Worm (Caenorhabditis elegans) whole organism, L2 larva: ENCODE data around the gene cky-1.

ENCODE experiments used
- ZK546.5 ChIP-seq: sonication (generic microtip); optimal IDR thresholded peaks from 2 replicates; lab custom pipeline; 2017; ENCODE audit warnings: missing biosample characterization, missing genetic modification characterization
- ama-1 ChIP-seq: fragments of 150-350 bp; optimal IDR thresholded peaks from 2 replicates; lab custom pipeline; 2018; ENCODE audit warnings: inconsistent platforms
- elt-1 ChIP-seq: fragments of 150-350 bp; optimal IDR thresholded peaks from 2 replicates; lab custom pipeline; 2014; ENCODE audit warnings: missing biosample characterization, missing genetic modification characterization
- lin-13 ChIP-seq: fragments of 150-350 bp; optimal IDR thresholded peaks from 2 replicates; lab custom pipeline; 2014; ENCODE audit warnings: missing biosample characterization, missing genetic modification reagents, missing genetic modification characterization
- lin-39 ChIP-seq: fragments of 150-350 bp; optimal IDR thresholded peaks from 2 replicates; lab custom pipeline; 2014; ENCODE audit warnings: missing biosample characterization, missing genetic modification reagents, missing genetic modification characterization
- lsy-2 ChIP-seq, 2 experiments: fragments of 150-350 bp in 1 of 2; sonication (generic microtip) in 1 of 2; optimal IDR thresholded peaks; 2 replicates each; lab custom pipeline; 2014 to 2017; ENCODE audit warnings: missing biosample characterization in 2 of 2, missing genetic modification characterization in 2 of 2
- nhr-11 ChIP-seq: fragments of 150-350 bp; optimal IDR thresholded peaks from 2 replicates; lab custom pipeline; 2014; ENCODE audit warnings: missing biosample characterization, missing genetic modification characterization
- nhr-237 ChIP-seq: fragments of 150-350 bp; optimal IDR thresholded peaks from 2 replicates; lab custom pipeline; 2014; ENCODE audit warnings: missing biosample characterization, missing genetic modification characterization
- nhr-25 ChIP-seq: fragments of 150-350 bp; sonication (generic microtip); optimal IDR thresholded peaks from 3 replicates; lab custom pipeline; 2014; ENCODE audit warnings: missing biosample characterization, missing genetic modification characterization
- snpc-4 ChIP-seq: fragments of 150-350 bp; optimal IDR thresholded peaks from 2 replicates; lab custom pipeline; 2014; ENCODE audit warnings: missing biosample characterization, missing genetic modification characterization

DNA sequence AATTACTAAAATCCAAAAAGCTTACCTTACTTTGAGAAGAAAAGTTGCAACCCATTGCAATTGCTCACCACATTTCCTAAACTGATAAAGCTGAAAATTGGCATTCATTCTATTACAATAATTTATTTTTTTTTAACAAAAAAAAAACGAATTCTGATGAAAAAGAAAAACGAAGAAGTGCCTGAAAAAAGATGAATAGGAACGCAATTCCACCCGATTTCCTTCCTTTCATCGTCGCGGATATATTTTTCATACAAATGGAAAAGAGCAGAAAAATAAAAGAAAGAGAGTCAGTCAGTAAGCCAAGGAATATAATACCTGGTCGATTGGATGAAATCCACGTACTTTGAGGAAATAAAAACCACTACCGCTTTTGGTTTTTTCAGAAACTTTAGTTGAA is 18.3 kb downstream of the cky-1 start, which contains the start of gene gpa-13:
- TF ChIP-seq lin-13 (no peak), snpc-4 (no peak), lin-39 (tag; lab: Kevin White, UChicago) (no peak), nhr-11 (tag; lab: Kevin White, UChicago) (no peak), ama-1 (lab: Kevin White, UChicago) (no peak), nhr-25 (tag; lab: Kevin White, UChicago) (no peak), lsy-2 (tag; optimal IDR thresholded peaks at IDR 0.05; lab: Kevin White, UChicago) (no peak), elt-1 (tag; lab: Kevin White, UChicago) (no peak), ZK546.5 (tag; lab: Kevin White, UChicago) (no peak), nhr-237 (no peak)
